Fruit fly (Drosophila melanogaster) whole organism, wandering third instar larva: ENCODE measurements around the gene CG7058.

Experiments
- CG32264 ChIP-seq: fragments of 200-800 bp; sonication (Bioruptor generic); optimal IDR thresholded peaks from 2 replicates; lab custom pipeline; 2016; ENCODE audit warnings: missing biosample characterization, missing genetic modification characterization
- GATAd ChIP-seq: sonication (Bioruptor generic); optimal IDR thresholded peaks from 2 replicates; lab custom pipeline; 2016; ENCODE audit warnings: missing biosample characterization, missing genetic modification characterization
- h ChIP-seq: fragments of 200-800 bp; sonication (Bioruptor generic); optimal IDR thresholded peaks from 3 replicates; lab custom pipeline; 2016; ENCODE audit warnings: missing biosample characterization, mild to moderate bottlenecking, missing genetic modification characterization
- pan ChIP-seq: fragments of >200 bp; optimal IDR thresholded peaks from 2 replicates; lab custom pipeline; 2017

dm6 chrX:18835500-18835899, 29.0 kb downstream of the CG7058 start:
- TF ChIP-seq GATAd (GFP tag; lab: Kevin White, UChicago) = no peak
- TF ChIP-seq pan (lab: Kevin White, UChicago) = no peak
- TF ChIP-seq h (GFP tag; lab: Kevin White, UChicago) = no peak
- no peak for TF ChIP-seq CG32264 (GFP tag; lab: Kevin White, UChicago)
